Worm (Caenorhabditis elegans): ENCODE measurements around the gene nhr-164.

DNA sequence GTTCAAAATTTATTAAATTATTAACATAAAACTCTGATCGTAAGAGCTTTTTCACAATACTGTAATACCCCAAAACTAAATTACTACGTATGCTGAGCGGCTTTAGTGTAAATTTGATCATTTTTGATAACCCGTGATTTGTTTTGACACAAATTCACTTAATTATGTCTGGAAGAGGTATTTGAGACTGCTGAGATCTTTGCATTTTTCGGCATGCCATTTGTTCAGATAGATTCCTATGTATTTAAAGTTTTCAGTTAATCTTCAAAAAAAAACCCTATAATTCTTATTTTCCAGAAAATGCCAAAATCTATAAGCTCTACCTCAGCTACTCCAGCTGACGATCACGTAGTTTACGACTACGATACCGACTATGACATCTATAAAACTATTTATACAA lies 5.3 kb downstream of the nhr-164 start, which contains the start of gene srw-15:
- TF ChIP-seq F10E7.11 (tag; optimal IDR thresholded peaks at IDR 0.05) (no peak), nhr-179 (tag; optimal IDR thresholded peaks at IDR 0.05) (no peak)

All from whole organism, young adult.